Worm (Caenorhabditis elegans): ENCODE data around the gene crt-1.

- no peak for TF ChIP-seq ets-7 (tag; optimal IDR thresholded peaks at IDR 0.05)
- no peak for TF ChIP-seq ama-1 (optimal IDR thresholded peaks at IDR 0.05)
- no peak for TF ChIP-seq ceh-36 (tag; optimal IDR thresholded peaks at IDR 0.05)
- TF ChIP-seq B0310.2 (tag; optimal IDR thresholded peaks at IDR 0.05): no peak
- no peak for TF ChIP-seq aly-1 (tag; optimal IDR thresholded peaks at IDR 0.05)
- no peak for TF ChIP-seq flt-1 (GFP tag; IDR thresholded peaks at IDR 0.05)
- TF ChIP-seq scrt-1 (GFP tag; IDR thresholded peaks at IDR 0.05): no peak
Measured at ce11 chrV:6120156-6120879, 20.0 kb upstream of the crt-1 start, which contains the start of gene ceh-49.

Measured in whole organism, early embryonic.